Fruit fly (Drosophila melanogaster) whole organism, embryonic: Measurements from ENCODE around the gene Ir31a.

Experiments used
- Abd-B ChIP-seq: fragments of 200-800 bp; sonication (Bioruptor generic); optimal IDR thresholded peaks from 2 replicates; lab custom pipeline; 2018; ENCODE audit warnings: missing biosample characterization, mild to moderate bottlenecking, missing genetic modification characterization, moderate library complexity
- C15 ChIP-seq: fragments of 200-800 bp; sonication (Bioruptor generic); IDR thresholded peaks from 3 replicates; pipeline ENCODE4 v1.3.6; 2022; ENCODE audit warnings: missing biosample characterization, missing genetic modification characterization
- CG10431 ChIP-seq: fragments of 200-800 bp; sonication (Bioruptor generic); optimal IDR thresholded peaks from 3 replicates; lab custom pipeline; 2018; ENCODE audit warnings: missing biosample characterization, mild to moderate bottlenecking, missing genetic modification characterization
- CG12219 ChIP-seq: fragments of 200-800 bp; sonication (Bioruptor generic); optimal IDR thresholded peaks from 3 replicates; lab custom pipeline; 2018; ENCODE audit warnings: missing biosample characterization, mild to moderate bottlenecking, missing genetic modification characterization
- CG13894 ChIP-seq: fragments of 200-800 bp; sonication (Bioruptor generic); optimal IDR thresholded peaks from 3 replicates; lab custom pipeline; 2018; ENCODE audit warnings: missing biosample characterization, mild to moderate bottlenecking, missing genetic modification characterization, moderate library complexity
- CG14710 ChIP-seq: fragments of 200-800 bp; sonication (Bioruptor generic); optimal IDR thresholded peaks from 3 replicates; lab custom pipeline; 2019; ENCODE audit warnings: missing biosample characterization, mild to moderate bottlenecking, missing genetic modification characterization, moderate library complexity
- CG14965 ChIP-seq: fragments of 200-800 bp; sonication (Bioruptor generic); optimal IDR thresholded peaks from 2 replicates; lab custom pipeline; 2016; ENCODE audit warnings: missing biosample characterization, missing genetic modification characterization, borderline replicate concordance
- CG2199 ChIP-seq: fragments of 200-800 bp; sonication (Bioruptor generic); IDR thresholded peaks from 3 replicates; pipeline ENCODE4 v1.3.6; 2022; ENCODE audit warnings: missing biosample characterization, missing genetic modification characterization
- CG32767 ChIP-seq: fragments of 200-800 bp; sonication (Bioruptor generic); IDR thresholded peaks from 2 replicates; pipeline ENCODE4 v1.3.6; 2022; ENCODE audit warnings: missing biosample characterization, missing genetic modification characterization
- CG32772 ChIP-seq: fragments of 200-800 bp; sonication (Bioruptor generic); IDR thresholded peaks from 2 replicates; pipeline ENCODE4 v1.3.6; 2022; ENCODE audit warnings: missing biosample characterization, missing genetic modification characterization
- CG3838 ChIP-seq: fragments of 200-800 bp; sonication (Bioruptor generic); optimal IDR thresholded peaks from 3 replicates; lab custom pipeline; 2016; ENCODE audit warnings: missing biosample characterization, missing genetic modification characterization
- CG7271 ChIP-seq: fragments of 200-800 bp; sonication (Bioruptor generic); optimal IDR thresholded peaks from 2 replicates; lab custom pipeline; 2018; ENCODE audit warnings: missing biosample characterization, mild to moderate bottlenecking, missing genetic modification characterization, moderate library complexity
- CG7372 ChIP-seq: fragments of 200-800 bp; sonication (Bioruptor generic); IDR thresholded peaks from 2 replicates; pipeline ENCODE4 v1.3.6; 2022; ENCODE audit warnings: missing biosample characterization, missing genetic modification characterization
- CG9437 ChIP-seq: fragments of 200-800 bp; sonication (Bioruptor generic); optimal IDR thresholded peaks from 2 replicates; lab custom pipeline; 2018; ENCODE audit warnings: missing biosample characterization, mild to moderate bottlenecking, missing genetic modification characterization
- CG9932 ChIP-seq: fragments of 200-800 bp; sonication (Bioruptor generic); IDR thresholded peaks from 2 replicates; pipeline ENCODE4 v1.3.6; 2022; ENCODE audit warnings: missing biosample characterization, missing genetic modification characterization
- D19A ChIP-seq: fragments of 200-800 bp; optimal IDR thresholded peaks from 3 replicates; lab custom pipeline; 2019; ENCODE audit warnings: missing biosample characterization, mild to moderate bottlenecking, missing genetic modification characterization, moderate library complexity
- Dip2 ChIP-seq: fragments of 200-800 bp; sonication (Bioruptor generic); IDR thresholded peaks from 2 replicates; pipeline ENCODE4 v1.3.6; 2022; ENCODE audit warnings: missing biosample characterization, missing genetic modification characterization
- Dip3 ChIP-seq: fragments of 200-800 bp; sonication (Bioruptor generic); optimal IDR thresholded peaks from 3 replicates; lab custom pipeline; 2016; ENCODE audit warnings: missing biosample characterization, missing genetic modification characterization
- Drgx ChIP-seq: fragments of 200-800 bp; sonication (Bioruptor generic); IDR thresholded peaks from 2 replicates; pipeline ENCODE4 v1.3.6; 2022; ENCODE audit warnings: missing biosample characterization, missing genetic modification characterization
- E2f1 ChIP-seq: fragments of 200-800 bp; sonication (Bioruptor generic); IDR thresholded peaks from 2 replicates; pipeline ENCODE4 v1.3.6; 2022; ENCODE audit warnings: missing biosample characterization, missing genetic modification characterization
- Gsc ChIP-seq: fragments of 200-800 bp; sonication (Bioruptor generic); IDR thresholded peaks from 2 replicates; pipeline ENCODE4 v1.3.6; 2022; ENCODE audit warnings: missing biosample characterization, missing genetic modification characterization
- H15 ChIP-seq: fragments of 200-800 bp; sonication (Bioruptor generic); IDR thresholded peaks from 3 replicates; pipeline ENCODE4 v1.3.6; 2022; ENCODE audit warnings: missing biosample characterization, missing genetic modification characterization
- HmgD ChIP-seq: fragments of 200-800 bp; sonication (Bioruptor generic); optimal IDR thresholded peaks from 3 replicates; lab custom pipeline; 2016; ENCODE audit warnings: missing biosample characterization, missing genetic modification characterization
- Kr ChIP-seq: fragments of 200-800 bp; sonication (Bioruptor generic); optimal IDR thresholded peaks from 2 replicates; lab custom pipeline; 2017; ENCODE audit warnings: missing biosample characterization, mild to moderate bottlenecking, missing genetic modification characterization
- Lpt ChIP-seq: fragments of >200 bp; optimal IDR thresholded peaks from 2 replicates; lab custom pipeline; 2018; ENCODE audit warnings: missing biosample characterization, missing genetic modification characterization
- MBD-R2 ChIP-seq: fragments of 200-800 bp; sonication (Bioruptor generic); IDR thresholded peaks from 2 replicates; pipeline ENCODE4 v1.3.6; 2022; ENCODE audit warnings: missing biosample characterization, missing genetic modification characterization
- Poxn ChIP-seq: fragments of 200-800 bp; sonication (Bioruptor generic); IDR thresholded peaks from 2 replicates; pipeline ENCODE4 v1.3.6; 2022; ENCODE audit warnings: missing biosample characterization, missing genetic modification characterization
- Sin3A ChIP-seq: fragments of >200 bp; optimal IDR thresholded peaks from 2 replicates; lab custom pipeline; 2018
- Sry-δ ChIP-seq: fragments of 200-800 bp; sonication (Bioruptor generic); optimal IDR thresholded peaks from 2 replicates; lab custom pipeline; 2016; ENCODE audit warnings: missing biosample characterization, missing genetic modification characterization
- Trl ChIP-seq, 3 experiments: fragments of >200 bp in 2 of 3; fragments of 200-800 bp in 1 of 3; sonication (Bioruptor generic) in 1 of 3; optimal IDR thresholded peaks; 2 replicates in 1 of 3; 3 replicates in 2 of 3; lab custom pipeline; 2016 to 2017; ENCODE audit warnings: missing biosample characterization in 1 of 3, missing genetic modification characterization in 1 of 3
- YL-1 ChIP-seq: fragments of 200-800 bp; sonication (Bioruptor generic); optimal IDR thresholded peaks from 3 replicates; lab custom pipeline; 2017; ENCODE audit warnings: missing biosample characterization, mild to moderate bottlenecking, missing genetic modification characterization
- ab ChIP-seq: fragments of 200-800 bp; sonication (Bioruptor generic); optimal IDR thresholded peaks from 2 replicates; lab custom pipeline; 2016; ENCODE audit warnings: missing biosample characterization, missing genetic modification characterization
- al ChIP-seq: fragments of 200-800 bp; sonication (Bioruptor generic); IDR thresholded peaks from 2 replicates; pipeline ENCODE4 v1.3.6; 2022; ENCODE audit warnings: missing biosample characterization, missing genetic modification characterization
- az2 ChIP-seq: fragments of 200-800 bp; sonication (Bioruptor generic); optimal IDR thresholded peaks from 3 replicates; lab custom pipeline; 2016; ENCODE audit warnings: missing biosample characterization, missing genetic modification characterization
- cad ChIP-seq: fragments of >200 bp; optimal IDR thresholded peaks from 2 replicates; lab custom pipeline; 2017; ENCODE audit warnings: missing biosample characterization, missing genetic modification characterization
- chif ChIP-seq, 2 experiments: fragments of 200-800 bp; sonication (Bioruptor generic); optimal IDR thresholded peaks; 3 replicates each; lab custom pipeline; 2016; ENCODE audit warnings: missing biosample characterization in 2 of 2, missing genetic modification characterization in 2 of 2
- crp ChIP-seq, 2 experiments: fragments of 200-800 bp; sonication (Bioruptor generic); optimal IDR thresholded peaks; 2 replicates in 1 of 2; 3 replicates in 1 of 2; lab custom pipeline; 2017; ENCODE audit warnings: missing biosample characterization in 2 of 2, missing genetic modification characterization in 2 of 2, mild to moderate bottlenecking in 1 of 2, moderate library complexity in 1 of 2
- en ChIP-seq: fragments of 200-800 bp; sonication (Bioruptor generic); optimal IDR thresholded peaks from 2 replicates; lab custom pipeline; 2016; ENCODE audit warnings: missing biosample characterization, missing genetic modification characterization
- gce ChIP-seq: fragments of 200-800 bp; sonication (Bioruptor generic); IDR thresholded peaks from 3 replicates; pipeline ENCODE4 v1.3.6; 2022; ENCODE audit warnings: missing biosample characterization, missing genetic modification characterization
- gfzf ChIP-seq: fragments of 200-800 bp; sonication (Bioruptor generic); optimal IDR thresholded peaks from 2 replicates; lab custom pipeline; 2016; ENCODE audit warnings: missing biosample characterization, mild to moderate bottlenecking, missing genetic modification characterization, moderate library complexity
- insv ChIP-seq, 2 experiments: fragments of 200-800 bp; sonication (Bioruptor generic); optimal IDR thresholded peaks; 3 replicates each; lab custom pipeline; 2016 to 2018; ENCODE audit warnings: missing biosample characterization in 2 of 2, missing genetic modification characterization in 2 of 2
- kah ChIP-seq: fragments of 200-800 bp; sonication (Bioruptor generic); optimal IDR thresholded peaks from 2 replicates; lab custom pipeline; 2018; ENCODE audit warnings: missing biosample characterization, mild to moderate bottlenecking, missing genetic modification characterization
- klu ChIP-seq: fragments of 200-800 bp; sonication (Bioruptor generic); IDR thresholded peaks from 2 replicates; pipeline ENCODE4 v1.3.6; 2022; ENCODE audit warnings: missing biosample characterization, missing genetic modification characterization
- maf-S ChIP-seq: fragments of 200-800 bp; sonication (Bioruptor generic); optimal IDR thresholded peaks from 2 replicates; lab custom pipeline; 2016; ENCODE audit warnings: missing biosample characterization, missing genetic modification characterization
- mirr ChIP-seq: fragments of 200-800 bp; sonication (Bioruptor generic); optimal IDR thresholded peaks from 3 replicates; lab custom pipeline; 2018; ENCODE audit warnings: missing biosample characterization, mild to moderate bottlenecking, missing genetic modification characterization
- nmo ChIP-seq: fragments of 200-800 bp; sonication (Bioruptor generic); optimal IDR thresholded peaks from 2 replicates; lab custom pipeline; 2018; ENCODE audit warnings: missing biosample characterization, mild to moderate bottlenecking, missing genetic modification characterization, moderate library complexity
- salm ChIP-seq: fragments of 200-800 bp; sonication (Bioruptor generic); optimal IDR thresholded peaks from 2 replicates; lab custom pipeline; 2018; ENCODE audit warnings: missing biosample characterization, mild to moderate bottlenecking, missing genetic modification characterization
- sens-2 ChIP-seq: fragments of 200-800 bp; sonication (Bioruptor generic); IDR thresholded peaks from 2 replicates; pipeline ENCODE4 v1.3.6; 2022; ENCODE audit warnings: missing biosample characterization, missing genetic modification characterization
- slp2 ChIP-seq: fragments of 200-800 bp; sonication (Bioruptor generic); optimal IDR thresholded peaks from 2 replicates; lab custom pipeline; 2016; ENCODE audit warnings: missing biosample characterization, missing genetic modification characterization
- usp ChIP-seq: fragments of >200 bp; optimal IDR thresholded peaks from 2 replicates; lab custom pipeline; 2017; ENCODE audit warnings: missing biosample characterization, missing genetic modification characterization

Ir31a gene

DNA sequence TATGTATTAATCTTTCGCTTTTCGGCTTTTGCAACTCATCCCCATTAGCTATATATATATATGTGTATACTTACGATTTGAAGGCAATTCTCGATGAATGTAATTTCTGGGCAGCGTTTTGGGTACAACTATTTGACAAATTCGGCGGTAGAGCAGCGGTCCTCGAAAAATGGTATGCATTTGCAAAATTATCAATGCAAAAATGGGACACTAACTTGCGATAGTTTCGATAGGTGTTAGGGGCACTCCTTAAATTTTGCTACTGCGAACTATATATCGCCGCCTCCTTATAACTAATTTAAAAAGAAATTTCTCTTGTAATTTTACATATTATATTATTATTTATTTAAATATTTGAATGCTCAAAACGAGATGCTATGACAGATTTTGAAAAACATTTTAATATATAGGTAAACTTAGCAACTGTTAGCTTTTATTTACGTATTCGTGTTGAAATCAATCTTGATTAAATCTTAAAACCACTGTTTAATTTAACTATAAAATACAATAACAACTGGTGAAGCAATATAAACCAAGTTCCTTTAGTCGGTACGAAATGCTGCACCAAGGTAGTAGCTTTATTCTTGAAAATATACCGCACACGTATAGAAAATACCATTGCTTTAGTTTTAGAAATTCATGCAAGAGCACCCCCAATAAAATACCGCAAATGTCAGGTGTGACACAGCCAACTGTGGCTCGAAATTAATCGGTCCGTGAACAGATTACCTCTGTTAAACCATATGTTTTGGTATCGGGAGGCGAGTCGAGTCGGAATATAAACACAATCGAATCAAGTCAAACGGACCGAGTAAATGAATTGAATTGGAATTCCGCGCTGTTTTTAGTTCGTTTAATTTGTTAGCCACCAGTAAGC is 8.1 kb downstream of the Ir31a start, which contains the start of the genes CG5355 and Klp31E (continued):
- TF ChIP-seq HmgD (peak; percentile 56), Poxn (GFP tag; lab: Robert Waterston, UW) (no peak), sens-2 (GFP tag; lab: Robert Waterston, UW) (no peak), al (GFP tag; lab: Robert Waterston, UW) (0 out of 2 replicates have a peak, but pooled peaks have one; percentile 16), MBD-R2 (GFP tag; lab: Robert Waterston, UW) (peak; percentile 72), en (GFP tag; lab: Kevin White, UChicago) (peak; percentile 32), mirr (no peak), E2f1 (GFP tag; lab: Robert Waterston, UW) (no peak), Drgx (GFP tag; lab: Robert Waterston, UW) (peak; percentile 37), CG9437 (GFP tag; lab: Kevin White, UChicago) (peak; percentile 78), kah (GFP tag; lab: Kevin White, UChicago) (no peak), CG3838 (GFP tag; lab: Kevin White, UChicago) (no peak), chif (GFP tag; optimal IDR thresholded peaks at IDR 0.05; lab: Kevin White, UChicago) (peak; percentile 7 to 41), CG32772 (GFP tag; lab: Robert Waterston, UW) (0 out of 2 replicates have a peak, but pooled peaks have one; percentile 4), CG7372 (GFP tag; lab: Robert Waterston, UW) (no peak), CG32767 (GFP tag; lab: Robert Waterston, UW) (0 out of 2 replicates have a peak, but pooled peaks have one; percentile 25), ab (no peak), gfzf (GFP tag; lab: Kevin White, UChicago) (peak; percentile 23), Sry-δ (GFP tag; lab: Kevin White, UChicago) (peak; percentile 69), Kr (GFP tag; lab: Kevin White, UChicago) (no peak), slp2 (peak; percentile 37), usp (GFP tag; lab: Kevin White, UChicago) (no peak), D19A (tag; lab: Kevin White, UChicago) (no peak), Abd-B (no peak), klu (no peak), CG2199 (0 out of 3 replicates have a peak, but pooled peaks have one; percentile 24), Gsc (GFP tag; lab: Robert Waterston, UW) (no peak), crp (GFP tag; optimal IDR thresholded peaks at IDR 0.05; lab: Kevin White, UChicago) (peak; percentile 30 to 84), Lpt (no peak), CG14710 (tag; lab: Kevin White, UChicago) (peak; percentile 83), CG14965 (GFP tag; lab: Kevin White, UChicago) (no peak), az2 (GFP tag; lab: Kevin White, UChicago) (peak; percentile 69), C15 (GFP tag; lab: Robert Waterston, UW) (no peak), gce (GFP tag; lab: Robert Waterston, UW) (peak; percentile 32; the same call in 1 of the 3 replicates), Sin3A (lab: Kevin White, UChicago) (no peak), YL-1 (GFP tag; lab: Kevin White, UChicago) (peak; percentile 41), CG7271 (no peak), CG9932 (peak; percentile 60), maf-S (peak; percentile 56), Dip2 (GFP tag; lab: Robert Waterston, UW) (no peak), nmo (GFP tag; lab: Kevin White, UChicago) (peak; percentile 87), insv (GFP tag; optimal IDR thresholded peaks at IDR 0.05; lab: Kevin White, UChicago) (peak in 1 of 2 experiments; percentile 26), H15 (no peak), salm (tag; lab: Kevin White, UChicago) (peak; percentile 37), CG13894 (tag; lab: Kevin White, UChicago) (no peak), cad (GFP tag; lab: Kevin White, UChicago) (no peak), CG10431 (GFP tag; lab: Kevin White, UChicago) (peak; percentile 46), Trl (optimal IDR thresholded peaks at IDR 0.05; lab: Kevin White, UChicago) (no peak), Trl (GFP tag; optimal IDR thresholded peaks at IDR 0.05; lab: Kevin White, UChicago) (no peak), Dip3 (peak; percentile 46), CG12219 (GFP tag; lab: Kevin White, UChicago) (peak; percentile 40)
